Worm (Caenorhabditis elegans): ENCODE measurements around the gene W02F12.8.

Gene W02F12.8

ce11 chrV:6662505-6662904 is 32.1 kb downstream of the W02F12.8 start:
- TF ChIP-seq Y53G8AR.9 (GFP tag; conservative IDR thresholded peaks at IDR 0.05): no peak
- no peak for TF ChIP-seq ceh-91 (GFP tag; IDR thresholded peaks at IDR 0.05)
- TF ChIP-seq hmg-1.2 (GFP tag; IDR thresholded peaks at IDR 0.05): 0 out of 2 replicates have a peak, but pooled peaks have one; percentile 16
- no peak for TF ChIP-seq ceh-27 (GFP tag; optimal IDR thresholded peaks at IDR 0.05)
- no peak for TF ChIP-seq cebp-1 (GFP tag; IDR thresholded peaks at IDR 0.05)
- no peak for TF ChIP-seq cebp-1 (tag; optimal IDR thresholded peaks at IDR 0.05)
- TF ChIP-seq snpc-4 (GFP tag; optimal IDR thresholded peaks at IDR 0.05): no peak
- TF ChIP-seq snpc-4 (tag; optimal IDR thresholded peaks at IDR 0.05): no peak
- TF ChIP-seq F49E8.2 (tag; optimal IDR thresholded peaks at IDR 0.05; ENCODE audit: insufficient read depth): no peak
- TF ChIP-seq nfya-1 (tag; optimal IDR thresholded peaks at IDR 0.05; ENCODE audit: borderline replicate concordance, insufficient read depth): no peak
- no peak for TF ChIP-seq fkh-3 (tag; optimal IDR thresholded peaks at IDR 0.05)

- TF ChIP-seq hsf-1 (GFP tag; IDR thresholded peaks at IDR 0.05) (0 out of 2 replicates have a peak, but pooled peaks have one; percentile 25), ztf-28 (GFP tag; IDR thresholded peaks at IDR 0.05) (no peak), repo-1 (tag; optimal IDR thresholded peaks at IDR 0.05) (peak; percentile 23)
Observed at ce11 chrV:6661658-6662057, 32.9 kb downstream of the W02F12.8 start.

DNA sequence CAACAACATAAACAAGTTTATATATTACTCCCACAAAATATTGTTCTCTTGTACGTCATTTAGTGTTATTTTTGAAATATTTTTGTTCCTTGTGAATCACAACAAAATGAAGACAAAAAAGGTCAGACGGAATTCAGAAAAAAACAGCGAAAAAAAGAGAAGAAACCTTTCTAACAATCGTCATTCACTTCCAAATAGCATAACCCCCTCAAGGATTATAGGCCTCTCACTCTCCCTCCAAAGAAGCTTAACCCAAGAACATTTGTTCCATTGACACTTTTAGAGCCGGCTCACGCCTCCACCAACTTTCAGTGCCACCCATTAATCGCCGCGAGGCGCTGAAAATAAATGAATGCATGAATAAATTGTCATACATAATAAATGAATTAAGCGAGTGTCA is 35.0 kb downstream of the W02F12.8 start:
- TF ChIP-seq somi-1 (GFP tag; optimal IDR thresholded peaks at IDR 0.05) (no peak), nhr-90 (tag; optimal IDR thresholded peaks at IDR 0.05) (no peak), lin-40 (tag; optimal IDR thresholded peaks at IDR 0.05) (no peak), K12H6.12 (tag; optimal IDR thresholded peaks at IDR 0.05) (no peak), madf-3 (GFP tag; IDR thresholded peaks at IDR 0.05) (no peak), die-1 (tag; optimal IDR thresholded peaks at IDR 0.05) (no peak), lsy-27 (tag; optimal IDR thresholded peaks at IDR 0.05; ENCODE audit: borderline replicate concordance, insufficient read depth) (no peak), attf-6 (GFP tag; IDR thresholded peaks at IDR 0.05) (no peak), ztf-28 (GFP tag; IDR thresholded peaks at IDR 0.05) (no peak), let-526 (GFP tag; IDR thresholded peaks at IDR 0.05) (no peak), C06A6.2 (GFP tag; conservative IDR thresholded peaks at IDR 0.05) (no peak), let-607 (tag; optimal IDR thresholded peaks at IDR 0.05) (no peak), aptf-2 (GFP tag; conservative IDR thresholded peaks at IDR 0.05) (no peak), B0035.1 (tag; optimal IDR thresholded peaks at IDR 0.05) (no peak), cebp-2 (GFP tag; IDR thresholded peaks at IDR 0.05) (no peak), ceh-27 (GFP tag; optimal IDR thresholded peaks at IDR 0.05) (no peak), T07F8.4 (tag; optimal IDR thresholded peaks at IDR 0.05) (no peak)

DNA sequence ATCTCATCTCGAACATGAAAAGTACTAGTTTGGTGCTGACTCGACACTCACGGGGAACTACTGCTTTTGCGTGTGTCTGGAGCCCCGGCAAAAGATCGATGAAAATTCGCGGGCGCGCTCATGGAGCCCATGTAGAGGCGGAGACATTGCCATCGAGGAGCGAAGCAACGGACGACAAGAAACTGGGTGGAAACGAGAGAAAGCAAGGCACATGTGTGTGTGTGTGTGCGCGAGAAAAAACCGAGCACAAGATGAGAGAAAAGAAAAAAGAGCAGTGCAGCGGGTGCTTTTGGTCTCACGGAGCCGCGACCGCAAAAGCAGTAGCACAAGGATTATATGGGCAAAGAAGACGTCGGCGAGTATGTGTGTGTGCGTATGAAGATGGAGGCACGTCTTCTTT is 35.8 kb downstream of the W02F12.8 start:
- TF ChIP-seq cebp-1 (GFP tag; IDR thresholded peaks at IDR 0.05) (no peak), cebp-1 (tag; optimal IDR thresholded peaks at IDR 0.05) (peak; percentile 64), repo-1 (tag; optimal IDR thresholded peaks at IDR 0.05) (no peak), B0019.2 (GFP tag; conservative IDR thresholded peaks at IDR 0.05) (no peak), dox-1 (GFP tag; IDR thresholded peaks at IDR 0.05) (peak; percentile 31; the same call in 1 of the 2 replicates), attf-5 (GFP tag; optimal IDR thresholded peaks at IDR 0.05) (peak; percentile 28), mcd-1 (GFP tag; IDR thresholded peaks at IDR 0.05) (peak; percentile 29; the same call in 1 of the 2 replicates), egrh-3 (GFP tag; IDR thresholded peaks at IDR 0.05) (0 out of 2 replicates have a peak, but pooled peaks have one; percentile 12), somi-1 (GFP tag; optimal IDR thresholded peaks at IDR 0.05) (peak; percentile 11), B0035.1 (tag; optimal IDR thresholded peaks at IDR 0.05) (no peak), egl-18 (GFP tag; IDR thresholded peaks at IDR 0.05) (no peak), chd-7 (tag; optimal IDR thresholded peaks at IDR 0.05) (peak; percentile 32), egl-44 (GFP tag; IDR thresholded peaks at IDR 0.05) (0 out of 2 replicates have a peak, but pooled peaks have one; percentile 21), snpc-4 (GFP tag; optimal IDR thresholded peaks at IDR 0.05) (no peak), snpc-4 (tag; optimal IDR thresholded peaks at IDR 0.05) (peak in 2 of 4 experiments; percentile 7 to 35), hmg-1.2 (GFP tag; IDR thresholded peaks at IDR 0.05) (peak; percentile 28; the same call in 1 of the 2 replicates), hrde-1 (tag; optimal IDR thresholded peaks at IDR 0.05; ENCODE audit: borderline replicate concordance) (no peak), lin-40 (tag; optimal IDR thresholded peaks at IDR 0.05) (peak; percentile 6), him-1 (tag; optimal IDR thresholded peaks at IDR 0.05) (no peak), nhr-90 (tag; optimal IDR thresholded peaks at IDR 0.05) (no peak), efl-1 (GFP tag; optimal IDR thresholded peaks at IDR 0.05) (no peak), ceh-27 (GFP tag; optimal IDR thresholded peaks at IDR 0.05) (peak; percentile 21), zfh-2 (GFP tag; conservative IDR thresholded peaks at IDR 0.05) (peak; percentile 91), K12H6.12 (tag; optimal IDR thresholded peaks at IDR 0.05) (peak; percentile 46)

All from whole organism, young adult.